Fruit fly (Drosophila melanogaster) whole organism, wandering third instar larva: ENCODE data around the gene CG34299.

Source experiments
- CG32264 ChIP-seq: fragments of 200-800 bp; sonication (Bioruptor generic); optimal IDR thresholded peaks from 2 replicates; lab custom pipeline; 2016; ENCODE audit warnings: missing biosample characterization, missing genetic modification characterization
- CG9705 ChIP-seq: fragments of 200-800 bp; sonication (Bioruptor generic); optimal IDR thresholded peaks from 2 replicates; lab custom pipeline; 2018; ENCODE audit warnings: missing biosample characterization, mild to moderate bottlenecking, missing genetic modification characterization
- CrebA ChIP-seq: fragments of 200-800 bp; sonication (Bioruptor generic); optimal IDR thresholded peaks from 2 replicates; lab custom pipeline; 2016; ENCODE audit warnings: missing biosample characterization, mild to moderate bottlenecking, missing genetic modification characterization, borderline replicate concordance
- Dfd ChIP-seq: fragments of >200 bp; optimal IDR thresholded peaks from 2 replicates; lab custom pipeline; 2017; ENCODE audit warnings: missing biosample characterization, missing genetic modification characterization
- Dif ChIP-seq: fragments of 200-275, 200-300 bp; sonication (Bioruptor generic); optimal IDR thresholded peaks from 2 replicates; lab custom pipeline; 2018; ENCODE audit warnings: missing biosample characterization, missing genetic modification characterization; ENCODE audit not compliant: partially characterized antibody
- GATAd ChIP-seq: sonication (Bioruptor generic); optimal IDR thresholded peaks from 2 replicates; lab custom pipeline; 2016; ENCODE audit warnings: missing biosample characterization, missing genetic modification characterization
- HLH106 ChIP-seq: fragments of 200-800 bp; optimal IDR thresholded peaks from 3 replicates; lab custom pipeline; 2019; ENCODE audit warnings: missing biosample characterization, mild to moderate bottlenecking, missing genetic modification characterization, moderate library complexity
- Hnf4 ChIP-seq: fragments of 200-800 bp; sonication (Bioruptor generic); optimal IDR thresholded peaks from 2 replicates; lab custom pipeline; 2016; ENCODE audit warnings: missing biosample characterization, mild to moderate bottlenecking, missing genetic modification characterization
- Hr83 ChIP-seq: fragments of 200-300 bp; sonication (Bioruptor generic); optimal IDR thresholded peaks from 2 replicates; lab custom pipeline; 2016; ENCODE audit warnings: missing biosample characterization, mild to moderate bottlenecking, missing genetic modification characterization, moderate library complexity; ENCODE audit not compliant: poor library complexity, severe bottlenecking
- Mio ChIP-seq: sonication (Bioruptor generic); optimal IDR thresholded peaks from 2 replicates; lab custom pipeline; 2016; ENCODE audit warnings: missing biosample characterization, missing genetic modification characterization
- N ChIP-seq: fragments of >200 bp; optimal IDR thresholded peaks from 2 replicates; lab custom pipeline; 2018; ENCODE audit warnings: missing biosample characterization, missing external identifiers, missing genetic modification characterization
- OdsH ChIP-seq: fragments of 200-800 bp; sonication (Bioruptor generic); optimal IDR thresholded peaks from 2 replicates; lab custom pipeline; 2016; ENCODE audit warnings: missing biosample characterization, mild to moderate bottlenecking, missing genetic modification characterization
- Rel ChIP-seq, 2 experiments: fragments of 200-800 bp; sonication (Bioruptor generic) in 1 of 2; optimal IDR thresholded peaks; 2 replicates in 1 of 2; 3 replicates in 1 of 2; lab custom pipeline; 2016 to 2019; ENCODE audit warnings: mild to moderate bottlenecking in 2 of 2, missing biosample characterization in 2 of 2, missing genetic modification characterization in 2 of 2, moderate library complexity in 1 of 2
- Vsx2 ChIP-seq: fragments of 200-300, 225-300 bp; sonication (Bioruptor generic); optimal IDR thresholded peaks from 2 replicates; lab custom pipeline; 2018; ENCODE audit warnings: missing biosample characterization, missing genetic modification characterization; ENCODE audit not compliant: partially characterized antibody
- br ChIP-seq: fragments of 200-800 bp; sonication (Bioruptor generic); optimal IDR thresholded peaks from 2 replicates; lab custom pipeline; 2016; ENCODE audit warnings: missing biosample characterization, missing genetic modification characterization
- brk ChIP-seq: fragments of 200-800 bp; sonication (Bioruptor generic); optimal IDR thresholded peaks from 2 replicates; lab custom pipeline; 2016; ENCODE audit warnings: missing biosample characterization, mild to moderate bottlenecking, missing genetic modification characterization
- dl ChIP-seq, 2 experiments: fragments of 175-275, 200-275 bp in 1 of 2; fragments of 200-275 bp in 1 of 2; sonication (Bioruptor generic); optimal IDR thresholded peaks; lab custom pipeline; 2018; ENCODE audit warnings: mild to moderate bottlenecking in 2 of 2, missing biosample characterization in 2 of 2, missing genetic modification characterization in 2 of 2, moderate library complexity in 2 of 2; ENCODE audit not compliant: partially characterized antibody in 2 of 2, insufficient read depth in 1 of 2
- dmrt93B ChIP-seq: fragments of 200-800 bp; sonication (Bioruptor generic); optimal IDR thresholded peaks from 2 replicates; lab custom pipeline; 2018; ENCODE audit warnings: missing biosample characterization, mild to moderate bottlenecking, missing genetic modification characterization
- ey ChIP-seq: fragments of 200-800 bp; sonication (Bioruptor generic); optimal IDR thresholded peaks from 2 replicates; lab custom pipeline; 2016; ENCODE audit warnings: missing biosample characterization, missing genetic modification characterization
- foxo ChIP-seq, 2 experiments: fragments of 200-800 bp; sonication (Bioruptor generic); optimal IDR thresholded peaks; 2 replicates in 1 of 2; 3 replicates in 1 of 2; lab custom pipeline; 2016 to 2017; ENCODE audit warnings: missing biosample characterization in 2 of 2, missing genetic modification characterization in 2 of 2
- h ChIP-seq: fragments of 200-800 bp; sonication (Bioruptor generic); optimal IDR thresholded peaks from 3 replicates; lab custom pipeline; 2016; ENCODE audit warnings: missing biosample characterization, mild to moderate bottlenecking, missing genetic modification characterization
- jim ChIP-seq: fragments of 175-275, 200-325 bp; sonication (Bioruptor generic); optimal IDR thresholded peaks from 2 replicates; lab custom pipeline; 2016; ENCODE audit warnings: missing biosample characterization, mild to moderate bottlenecking, missing genetic modification characterization
- lola ChIP-seq: fragments of >200 bp; optimal IDR thresholded peaks from 2 replicates; lab custom pipeline; 2017; ENCODE audit warnings: missing biosample characterization, missing genetic modification characterization
- pan ChIP-seq: fragments of >200 bp; optimal IDR thresholded peaks from 2 replicates; lab custom pipeline; 2017
- psq ChIP-seq: fragments of 200-800 bp; sonication (Bioruptor generic); optimal IDR thresholded peaks from 3 replicates; lab custom pipeline; 2017; ENCODE audit warnings: missing biosample characterization, mild to moderate bottlenecking, missing genetic modification characterization, moderate library complexity
- rgr ChIP-seq: fragments of 200-800 bp; sonication (Bioruptor generic); optimal IDR thresholded peaks from 3 replicates; lab custom pipeline; 2016; ENCODE audit warnings: missing biosample characterization, mild to moderate bottlenecking, missing genetic modification characterization
- sv ChIP-seq: fragments of 200-800 bp; sonication (Bioruptor generic); optimal IDR thresholded peaks from 3 replicates; lab custom pipeline; 2016; ENCODE audit warnings: missing biosample characterization, missing genetic modification characterization
- tai ChIP-seq: sonication (Bioruptor generic); optimal IDR thresholded peaks from 2 replicates; lab custom pipeline; 2016; ENCODE audit warnings: missing biosample characterization, missing genetic modification characterization
- usp ChIP-seq: fragments of >200 bp; optimal IDR thresholded peaks from 2 replicates; lab custom pipeline; 2017; ENCODE audit warnings: missing biosample characterization, missing genetic modification characterization
- woc ChIP-seq: sonication (Bioruptor generic); optimal IDR thresholded peaks from 2 replicates; lab custom pipeline; 2016; ENCODE audit warnings: missing biosample characterization, mild to moderate bottlenecking, missing genetic modification characterization

Gene CG34299

DNA sequence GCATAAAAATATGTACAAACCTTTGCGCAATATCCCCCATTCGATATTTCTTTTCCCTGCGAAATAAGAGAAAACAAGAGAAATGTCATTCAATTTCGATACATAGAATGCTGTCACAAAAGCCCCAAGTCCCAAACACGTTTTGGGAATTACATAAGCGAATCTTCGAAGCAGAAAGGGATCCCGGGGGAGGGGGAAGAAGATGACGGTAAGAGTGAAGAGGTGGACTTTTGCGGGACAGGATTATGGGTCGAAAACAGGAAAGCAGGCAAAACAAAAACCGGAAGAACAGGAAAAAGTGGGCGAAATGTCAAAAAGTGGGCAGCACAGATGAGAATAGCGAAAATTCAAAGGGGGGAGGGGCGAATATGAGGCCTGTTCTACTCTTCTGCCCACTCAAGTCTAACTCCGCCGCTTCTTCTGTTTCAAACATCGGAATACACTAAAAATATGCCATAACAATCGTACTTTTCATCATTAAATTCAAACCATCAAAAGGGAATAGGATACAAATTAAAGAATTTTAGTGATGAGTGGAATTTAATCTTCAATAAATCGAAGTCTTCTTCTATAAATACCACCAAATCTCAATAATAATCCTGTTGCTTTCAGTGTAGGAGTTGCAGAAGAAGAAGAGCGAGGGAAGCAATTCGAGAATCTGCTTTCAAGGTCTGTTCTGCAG is 22.9 kb downstream of the CG34299 start (continued):
- TF ChIP-seq Hr83 = peak; percentile 75
- no peak for TF ChIP-seq pan (lab: Kevin White, UChicago)
- TF ChIP-seq br (GFP tag; lab: Kevin White, UChicago) = peak; percentile 95
- TF ChIP-seq CG9705 (GFP tag; lab: Kevin White, UChicago) = peak; percentile 74
- TF ChIP-seq Hnf4 = peak; percentile 95
- peak; percentile 94 for TF ChIP-seq woc (GFP tag; lab: Kevin White, UChicago)
- TF ChIP-seq CrebA (GFP tag; lab: Kevin White, UChicago) = peak; percentile 42
- TF ChIP-seq Mio (GFP tag; lab: Kevin White, UChicago) = peak; percentile 54
- peak; percentile 95 for TF ChIP-seq brk (GFP tag; lab: Kevin White, UChicago)
- peak; percentile 31 for TF ChIP-seq Vsx2 (GFP tag; lab: Kevin White, UChicago)
- peak; percentile 98 for TF ChIP-seq psq (GFP tag; lab: Kevin White, UChicago)
- TF ChIP-seq jim (GFP tag; lab: Kevin White, UChicago) = no peak
- TF ChIP-seq h = peak; percentile 98

DNA sequence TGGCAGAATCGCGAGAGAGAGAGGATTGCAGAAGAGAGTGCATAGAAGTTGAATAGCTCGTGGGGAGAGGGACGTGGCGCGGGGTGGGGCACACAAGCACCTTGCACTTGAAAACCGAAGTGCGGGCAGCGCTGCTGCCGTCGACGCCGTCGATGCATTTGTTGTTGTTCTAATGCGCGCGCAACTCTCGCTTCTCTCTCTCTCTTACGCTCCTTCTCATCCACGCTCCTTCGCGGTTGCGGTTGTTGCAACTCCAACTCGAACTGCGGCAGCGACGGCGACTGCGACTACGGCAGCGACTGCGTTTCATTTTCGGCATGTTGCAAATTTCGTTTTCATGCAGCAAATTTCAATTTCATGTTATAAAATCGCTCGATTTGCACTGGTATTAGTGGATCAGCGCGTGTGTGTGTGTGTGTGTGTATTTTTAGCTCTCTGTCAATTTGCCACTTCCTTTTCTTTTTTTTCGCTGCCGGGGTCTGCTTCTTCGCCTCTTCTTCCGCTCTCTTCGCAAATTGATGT is 23.5 kb downstream of the CG34299 start:
- no peak for TF ChIP-seq br (GFP tag; lab: Kevin White, UChicago)
- peak; percentile 7 for TF ChIP-seq Dfd (GFP tag; lab: Kevin White, UChicago)
- TF ChIP-seq tai = no peak
- TF ChIP-seq Dif = peak; percentile 65
- TF ChIP-seq dl (GFP tag; optimal IDR thresholded peaks at IDR 0.05; lab: Kevin White, UChicago; ENCODE audit: insufficient read depth in 1 of 2, partially characterized antibody in 2 of 2) = peak; percentile 46 to 64
- peak; percentile 76 for TF ChIP-seq psq (GFP tag; lab: Kevin White, UChicago)
- no peak for TF ChIP-seq Mio (GFP tag; lab: Kevin White, UChicago)
- peak; percentile 27 for TF ChIP-seq Vsx2 (GFP tag; lab: Kevin White, UChicago)
- TF ChIP-seq Hnf4 = no peak
- TF ChIP-seq jim (GFP tag; lab: Kevin White, UChicago) = peak; percentile 64

DNA sequence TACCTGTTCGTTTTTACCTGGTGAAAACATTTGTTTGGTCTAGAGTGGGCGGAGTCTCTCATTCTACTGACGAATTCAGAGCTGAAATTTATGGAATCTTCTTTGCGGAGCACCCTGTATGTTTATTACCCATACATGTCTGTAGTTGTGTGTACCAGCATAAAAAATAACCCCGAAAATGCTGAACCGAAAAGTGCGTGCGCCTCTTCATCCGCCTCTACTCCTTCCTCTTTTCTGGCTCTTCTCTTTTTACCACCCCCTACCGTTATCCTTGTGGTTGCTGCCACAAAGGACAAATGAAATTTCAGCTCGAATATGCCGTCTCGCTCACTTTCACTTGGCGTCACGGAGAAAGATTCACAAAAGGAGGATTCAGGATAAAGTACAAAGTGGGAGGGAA is 24.5 kb downstream of the CG34299 start:
- peak; percentile 2 for TF ChIP-seq HLH106 (tag; lab: Kevin White, UChicago)
- no peak for TF ChIP-seq Mio (GFP tag; lab: Kevin White, UChicago)
- TF ChIP-seq ey (GFP tag; lab: Kevin White, UChicago) = no peak
- peak; percentile 12 for TF ChIP-seq rgr
- TF ChIP-seq sv = no peak
- no peak for TF ChIP-seq N (GFP tag; lab: Kevin White, UChicago)
- TF ChIP-seq GATAd (GFP tag; lab: Kevin White, UChicago) = no peak
- TF ChIP-seq dmrt93B (GFP tag; lab: Kevin White, UChicago) = no peak
- no peak for TF ChIP-seq Dif

DNA sequence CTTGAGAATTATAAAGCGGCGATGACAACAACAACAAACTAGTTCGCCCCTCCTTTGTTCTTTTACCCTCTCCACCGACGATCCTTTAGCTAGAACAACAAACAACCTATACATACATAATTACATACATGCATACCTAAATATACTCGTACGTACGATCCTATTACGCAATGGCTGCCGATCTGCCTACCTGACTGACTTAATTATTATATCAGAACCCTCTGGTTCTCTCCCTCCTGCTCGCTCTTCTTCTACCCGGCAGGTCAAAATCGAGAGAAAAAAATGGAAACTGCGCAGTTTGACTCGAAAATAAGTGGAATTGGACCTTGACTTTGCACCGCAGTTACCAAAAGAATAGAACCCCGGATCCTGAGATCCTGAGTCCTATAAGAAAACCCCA is 26.6 kb downstream of the CG34299 start:
- TF ChIP-seq OdsH (no peak), Hnf4 (no peak), CG32264 (no peak), Mio (GFP tag; lab: Kevin White, UChicago) (no peak), foxo (GFP tag; optimal IDR thresholded peaks at IDR 0.05; lab: Kevin White, UChicago) (no peak), Rel (GFP tag; optimal IDR thresholded peaks at IDR 0.05; lab: Kevin White, UChicago) (no peak), Rel (tag; optimal IDR thresholded peaks at IDR 0.05; lab: Kevin White, UChicago) (no peak), usp (GFP tag; lab: Kevin White, UChicago) (no peak), lola (GFP tag; lab: Kevin White, UChicago) (no peak), woc (GFP tag; lab: Kevin White, UChicago) (no peak)
- TF ChIP-seq, all 38 proteins: peak for 0
